Fruit fly (Drosophila melanogaster) whole organism: Measurements from ENCODE around the gene Saysd1.

Source experiments
- CG8478 ChIP-seq: fragments of >200 bp; optimal IDR thresholded peaks from 2 replicates; lab custom pipeline; 2018; ENCODE audit warnings: inconsistent platforms
- Dll ChIP-seq: fragments of >200 bp; optimal IDR thresholded peaks from 2 replicates; lab custom pipeline; 2017
- EcR ChIP-seq, 2 experiments: fragments of >200 bp; optimal IDR thresholded peaks; 2 replicates each; lab custom pipeline; 2017; ENCODE audit warnings: missing biosample characterization in 2 of 2, missing genetic modification characterization in 2 of 2, missing genetic modification reagents in 2 of 2
- pan ChIP-seq: fragments of >200 bp; optimal IDR thresholded peaks from 2 replicates; lab custom pipeline; 2017
- psq ChIP-seq: fragments of >200 bp; optimal IDR thresholded peaks from 2 replicates; lab custom pipeline; 2017
- usp ChIP-seq: fragments of >200 bp; optimal IDR thresholded peaks from 2 replicates; lab custom pipeline; 2017; ENCODE audit warnings: missing biosample characterization, missing genetic modification characterization, mixed read lengths

Gene Saysd1

dm6 chr3R:25215123-25215522 is at the start of gene Saysd1:
Gene Saysd1 (minus strand): TSS chr3R:25215188.
- no peak for TF ChIP-seq pan (lab: Kevin White, UChicago)
- TF ChIP-seq Dll (lab: Kevin White, UChicago): no peak
- no peak for TF ChIP-seq usp
- no peak for TF ChIP-seq psq (lab: Kevin White, UChicago)
- TF ChIP-seq EcR (GFP tag; optimal IDR thresholded peaks at IDR 0.05; lab: Kevin White, UChicago): no peak
- TF ChIP-seq CG8478 (lab: Kevin White, UChicago): no peak

- TF ChIP-seq pan (lab: Kevin White, UChicago): no peak
Measured at dm6 chr3R:25262322-25262761, 47.4 kb upstream of the Saysd1 start, which contains the start of the genes Kdsr and CG11858. Gene Kdsr (minus strand): TSS chr3R:25262498. Gene CG11858 (plus strand): TSS chr3R:25262741.

- no peak for TF ChIP-seq pan (lab: Kevin White, UChicago)
- TF ChIP-seq psq (lab: Kevin White, UChicago): no peak
- no peak for TF ChIP-seq EcR (GFP tag; optimal IDR thresholded peaks at IDR 0.05; lab: Kevin White, UChicago)
- TF ChIP-seq usp: no peak
- no peak for TF ChIP-seq Dll (lab: Kevin White, UChicago)
- no peak for TF ChIP-seq CG8478 (lab: Kevin White, UChicago)
Measured at dm6 chr3R:25260670-25261069, 45.7 kb upstream of the Saysd1 start.

dm6 chr3R:25258628-25259240 is 43.7 kb upstream of the Saysd1 start, which contains the start of gene CG11857:
Gene CG11857 (plus strand): TSS chr3R:25258898.
- TF ChIP-seq EcR (GFP tag; optimal IDR thresholded peaks at IDR 0.05; lab: Kevin White, UChicago): no peak
- no peak for TF ChIP-seq CG8478 (lab: Kevin White, UChicago)
- no peak for TF ChIP-seq Dll (lab: Kevin White, UChicago)
- TF ChIP-seq psq (lab: Kevin White, UChicago): no peak
- no peak for TF ChIP-seq usp
- TF ChIP-seq pan (lab: Kevin White, UChicago): no peak

- TF ChIP-seq psq (lab: Kevin White, UChicago) (no peak), CG8478 (lab: Kevin White, UChicago) (no peak), Dll (lab: Kevin White, UChicago) (no peak), EcR (GFP tag; optimal IDR thresholded peaks at IDR 0.05; lab: Kevin White, UChicago) (no peak), usp (no peak), pan (lab: Kevin White, UChicago) (no peak)
Measured at dm6 chr3R:25249145-25250141, 34.5 kb upstream of the Saysd1 start, which contains the start of gene Nup358. Gene Nup358 (plus strand): TSS chr3R:25249348.

dm6 chr3R:25247379-25247869 is 32.4 kb upstream of the Saysd1 start, which contains the start of the genes RpS27 and Nup37:
Gene RpS27 (minus strand): TSS chr3R:25247514.
Gene Nup37 (plus strand): TSS chr3R:25247658.
- no peak for TF ChIP-seq EcR (GFP tag; optimal IDR thresholded peaks at IDR 0.05; lab: Kevin White, UChicago)
- TF ChIP-seq pan (lab: Kevin White, UChicago): no peak
- TF ChIP-seq Dll (lab: Kevin White, UChicago): no peak
- TF ChIP-seq usp: no peak
- no peak for TF ChIP-seq psq (lab: Kevin White, UChicago)

dm6 chr3R:25245052-25245813 is 30.2 kb upstream of the Saysd1 start, which contains the start of gene bam:
Gene bam (minus strand): TSS chr3R:25245109.
- no peak for TF ChIP-seq EcR (GFP tag; optimal IDR thresholded peaks at IDR 0.05; lab: Kevin White, UChicago)
- no peak for TF ChIP-seq CG8478 (lab: Kevin White, UChicago)
- no peak for TF ChIP-seq Dll (lab: Kevin White, UChicago)
- TF ChIP-seq usp: no peak
- no peak for TF ChIP-seq pan (lab: Kevin White, UChicago)
- TF ChIP-seq psq (lab: Kevin White, UChicago): no peak

dm6 chr3R:25241507-25242070 is 26.6 kb upstream of the Saysd1 start, which contains the start of gene CG11854:
Gene CG11854 (plus strand): TSS chr3R:25242020.
- TF ChIP-seq usp: no peak
- TF ChIP-seq EcR (GFP tag; optimal IDR thresholded peaks at IDR 0.05; lab: Kevin White, UChicago): no peak
- TF ChIP-seq psq (lab: Kevin White, UChicago): no peak
- no peak for TF ChIP-seq pan (lab: Kevin White, UChicago)
- no peak for TF ChIP-seq Dll (lab: Kevin White, UChicago)
- no peak for TF ChIP-seq CG8478 (lab: Kevin White, UChicago)

dm6 chr3R:25239880-25240279 is 24.9 kb upstream of the Saysd1 start, which contains the start of gene to:
Gene to (plus strand): TSS chr3R:25240180.
- TF ChIP-seq EcR (GFP tag; optimal IDR thresholded peaks at IDR 0.05; lab: Kevin White, UChicago) (no peak), usp (no peak), pan (lab: Kevin White, UChicago) (no peak), Dll (lab: Kevin White, UChicago) (no peak), psq (lab: Kevin White, UChicago) (no peak), CG8478 (lab: Kevin White, UChicago) (no peak)
